Fruit fly (Drosophila melanogaster) Kc167 (cell line): ENCODE measurements around the gene Npc2g.

ENCODE experiments used
- Sin3A ChIP-seq: fragments of >200 bp; optimal IDR thresholded peaks from 2 replicates; lab custom pipeline; 2018; ENCODE audit warnings: missing external identifiers
- h ChIP-seq: fragments of >200 bp; optimal IDR thresholded peaks from 3 replicates; lab custom pipeline; 2018; ENCODE audit warnings: missing external identifiers

- TF ChIP-seq h (lab: Kevin White, UChicago) (no peak), Sin3A (lab: Kevin White, UChicago) (no peak)
Observed at dm6 chr3R:30765306-30766033, 20.4 kb upstream of the Npc2g start, which contains the start of gene zfh1.
